Worm (Caenorhabditis elegans) whole organism, late embryonic: ENCODE data around the gene ipla-6.

Experiments used
- K09A11.1 ChIP-seq: sonication (generic microtip); optimal IDR thresholded peaks from 2 replicates; lab custom pipeline; 2017; ENCODE audit warnings: antibody characterized with exemption, mild to moderate bottlenecking, missing genetic modification characterization, missing compliant biosample characterization; ENCODE audit not compliant: insufficient read depth
- elt-2 ChIP-seq: sonication (generic microtip); optimal IDR thresholded peaks from 2 replicates; lab custom pipeline; 2016; ENCODE audit warnings: missing genetic modification reagents, missing genetic modification characterization, missing compliant biosample characterization
- eyg-1 ChIP-seq: sonication (generic microtip); optimal IDR thresholded peaks from 2 replicates; lab custom pipeline; 2016; ENCODE audit warnings: missing genotype, missing genetic modification characterization, missing compliant biosample characterization
- fkh-10 ChIP-seq: fragments of 150-350 bp; optimal IDR thresholded peaks from 2 replicates; lab custom pipeline; 2014; ENCODE audit warnings: missing biosample characterization, missing genetic modification reagents, missing genetic modification characterization
- mec-3 ChIP-seq: sonication (generic microtip); optimal IDR thresholded peaks from 2 replicates; lab custom pipeline; 2016; ENCODE audit warnings: borderline replicate concordance, missing genetic modification characterization, missing compliant biosample characterization

- no peak for TF ChIP-seq K09A11.1 (tag; lab: Kevin White, UChicago)
- no peak for TF ChIP-seq elt-2 (tag; lab: Kevin White, UChicago)
- TF ChIP-seq fkh-10: no peak
- TF ChIP-seq mec-3 (tag; lab: Kevin White, UChicago): no peak
- no peak for TF ChIP-seq eyg-1 (tag; lab: Kevin White, UChicago)
Measured at ce11 chrIV:6301764-6302163, 35.7 kb upstream of the ipla-6 start, which contains the start of gene srv-26.
